Fruit fly (Drosophila melanogaster) whole organism, embryonic: ENCODE data around the gene CG9389.

Experiments
- Blimp-1 ChIP-seq: fragments of 200-800 bp; sonication (Bioruptor generic); optimal IDR thresholded peaks from 3 replicates; lab custom pipeline; 2018; ENCODE audit warnings: missing biosample characterization, missing genetic modification characterization, mild to moderate bottlenecking, moderate library complexity, missing genetic modification reagents
- CG14860 ChIP-seq: fragments of 200-800 bp; sonication (Bioruptor generic); IDR thresholded peaks from 3 replicates; pipeline ENCODE4 v1.3.6; 2022; ENCODE audit warnings: missing biosample characterization, missing genetic modification characterization; ENCODE audit not compliant: partially characterized antibody
- bigmax ChIP-seq: fragments of 200-800 bp; sonication (Bioruptor generic); optimal IDR thresholded peaks from 2 replicates; lab custom pipeline; 2018; ENCODE audit warnings: missing biosample characterization, mild to moderate bottlenecking, missing genetic modification characterization
- zfh1 ChIP-seq: fragments of 200-800 bp; sonication (Bioruptor generic); IDR thresholded peaks from 3 replicates; pipeline ENCODE4 v1.3.6; 2022; ENCODE audit warnings: missing biosample characterization, missing genetic modification characterization

DNA sequence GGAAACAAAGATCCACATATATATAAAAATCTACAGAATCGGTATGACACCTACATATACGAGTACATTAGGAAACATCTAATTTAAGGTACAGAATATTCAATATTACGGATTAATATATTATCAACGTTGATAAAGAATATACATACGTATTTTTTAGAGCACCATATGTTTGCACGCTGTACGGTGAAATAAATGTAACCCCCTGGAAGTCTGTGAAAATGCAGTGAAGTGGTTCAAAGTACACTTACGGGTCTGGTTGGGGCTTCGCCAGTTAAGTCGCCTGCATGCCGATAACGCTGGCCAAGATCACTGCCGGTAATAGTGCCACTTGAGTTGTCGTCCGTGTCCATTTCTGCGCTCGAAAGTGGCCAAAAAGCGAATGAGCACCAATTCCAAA, 33.3 kb upstream of the CG9389 start:
- no peak for TF ChIP-seq Blimp-1
- no peak for TF ChIP-seq zfh1 (GFP tag; lab: Robert Waterston, UW)
- TF ChIP-seq bigmax, result no peak
- no peak for TF ChIP-seq CG14860 (GFP tag; lab: Robert Waterston, UW)
